Worm (Caenorhabditis elegans): ENCODE data around the gene K12D12.4.

The K12D12.4 gene

ce11 chrII:11830601-11831000, 34.9 kb downstream of the K12D12.4 start:
- TF ChIP-seq unc-86 (tag; optimal IDR thresholded peaks at IDR 0.05) (no peak), irx-1 (tag; optimal IDR thresholded peaks at IDR 0.05) (no peak), nhr-85 (tag) (peak; percentile 45), mdl-1 (tag; optimal IDR thresholded peaks at IDR 0.05) (peak in 1 of 2 experiments; percentile 65), lin-15B (tag; optimal IDR thresholded peaks at IDR 0.05) (peak; percentile 4), dpl-1 (GFP tag; optimal IDR thresholded peaks at IDR 0.05) (peak in 2 of 3 experiments; percentile 42 to 67), blmp-1 (tag; optimal IDR thresholded peaks at IDR 0.05) (peak; percentile 64), nhr-90 (tag; optimal IDR thresholded peaks at IDR 0.05; ENCODE audit: poor library complexity) (peak; percentile 5), lin-35 (GFP tag; optimal IDR thresholded peaks at IDR 0.05) (peak; percentile 27 to 84), ztf-4 (tag; optimal IDR thresholded peaks at IDR 0.05) (no peak), lin-14 (GFP tag; optimal IDR thresholded peaks at IDR 0.05) (peak; percentile 67), rnt-1 (tag; optimal IDR thresholded peaks at IDR 0.05) (peak; percentile 33), elt-3 (tag; optimal IDR thresholded peaks at IDR 0.05) (peak in 1 of 6 experiments; percentile 12), snu-23 (GFP tag; optimal IDR thresholded peaks at IDR 0.05) (peak; percentile 59), mep-1 (tag; optimal IDR thresholded peaks at IDR 0.05) (peak; percentile 34), efl-1 (optimal IDR thresholded peaks at IDR 0.05) (peak; percentile 38 to 53), efl-1 (GFP tag; optimal IDR thresholded peaks at IDR 0.05 in 1 of 2) (peak; percentile 49 to 91), nhr-19 (GFP tag; conservative IDR thresholded peaks at IDR 0.05) (no peak), nhr-71 (tag; optimal IDR thresholded peaks at IDR 0.05) (peak; percentile 35), lsy-2 (tag; optimal IDR thresholded peaks at IDR 0.05) (peak in 1 of 2 experiments; percentile 62)

DNA sequence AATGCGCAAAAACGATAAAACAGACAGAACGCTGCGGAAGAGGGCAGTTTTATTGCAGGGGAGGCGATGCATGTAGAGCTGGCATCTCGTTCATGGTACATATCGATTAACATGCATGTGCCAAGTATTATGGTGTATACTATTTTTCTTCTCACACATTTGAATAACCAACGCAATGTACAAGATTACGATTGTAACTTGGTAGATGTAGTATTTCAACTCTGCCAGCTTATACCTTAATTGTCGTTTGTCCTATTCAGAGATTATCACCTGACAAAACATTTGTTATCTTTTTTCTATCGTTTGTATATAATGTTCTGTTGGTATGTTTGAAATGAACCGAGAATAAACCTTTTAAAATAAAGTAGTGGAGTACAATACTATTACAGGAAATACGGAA, 35.6 kb downstream of the K12D12.4 start, which contains the start of gene pes-5:
Gene pes-5 (minus strand): TSS at position 101 of the 400 bp plus-strand sequence.
- TF ChIP-seq aly-2 (tag; optimal IDR thresholded peaks at IDR 0.05) = no peak
- no peak for TF ChIP-seq dsc-1 (tag; optimal IDR thresholded peaks at IDR 0.05)
- TF ChIP-seq fos-1 (tag; optimal IDR thresholded peaks at IDR 0.05) = no peak
- TF ChIP-seq nhr-71 (tag; optimal IDR thresholded peaks at IDR 0.05) = no peak
- no peak for TF ChIP-seq nhr-84 (tag; optimal IDR thresholded peaks at IDR 0.05)
- no peak for TF ChIP-seq unc-130 (tag; optimal IDR thresholded peaks at IDR 0.05)
- TF ChIP-seq ceh-63 (GFP tag; optimal IDR thresholded peaks at IDR 0.05) = no peak
- TF ChIP-seq blmp-1 (tag; optimal IDR thresholded peaks at IDR 0.05) = no peak
- TF ChIP-seq zag-1 (tag; optimal IDR thresholded peaks at IDR 0.05) = no peak
- no peak for TF ChIP-seq ces-1 (GFP tag; optimal IDR thresholded peaks at IDR 0.05)
- no peak for TF ChIP-seq snu-23 (GFP tag; optimal IDR thresholded peaks at IDR 0.05)
- no peak for TF ChIP-seq rnt-1 (tag; optimal IDR thresholded peaks at IDR 0.05)
- no peak for TF ChIP-seq nhr-85 (tag)
- no peak for TF ChIP-seq pag-3 (tag; optimal IDR thresholded peaks at IDR 0.05; ENCODE audit: borderline replicate concordance, insufficient read depth)
- no peak for TF ChIP-seq ama-1 (optimal IDR thresholded peaks at IDR 0.05)
- no peak for TF ChIP-seq lin-39 (tag; optimal IDR thresholded peaks at IDR 0.05)
- TF ChIP-seq mab-9 (GFP tag; IDR thresholded peaks at IDR 0.05) = no peak
- TF ChIP-seq tbx-2 (tag; optimal IDR thresholded peaks at IDR 0.05) = no peak

ce11 chrII:11823566-11824308, 41.8 kb downstream of the K12D12.4 start, which contains the start of gene Y6D1A.1:
Y6D1A.1 (minus strand) TSS chrII:11823616.
- no peak for TF ChIP-seq efl-1 (optimal IDR thresholded peaks at IDR 0.05)
- peak in 1 of 2 experiments; percentile 45 for TF ChIP-seq efl-1 (GFP tag; optimal IDR thresholded peaks at IDR 0.05 in 1 of 2)
- TF ChIP-seq zag-1 (tag; optimal IDR thresholded peaks at IDR 0.05) = no peak
- TF ChIP-seq isw-1 (GFP tag; IDR thresholded peaks at IDR 0.05) = no peak

ce11 chrII:11819824-11820223, 45.7 kb downstream of the K12D12.4 start, which contains the start of gene Y6D1A.2:
Y6D1A.2 (minus strand) TSS chrII:11819924.
- peak; percentile 17 for TF ChIP-seq blmp-1 (tag; optimal IDR thresholded peaks at IDR 0.05)
- no peak for TF ChIP-seq ceh-88 (GFP tag; IDR thresholded peaks at IDR 0.05)
- TF ChIP-seq nhr-85 (tag) = peak; percentile 66

Measured in whole organism, L1 larva.